Fruit fly (Drosophila melanogaster): ENCODE results near the gene CG7920.

Gene CG7920

DNA sequence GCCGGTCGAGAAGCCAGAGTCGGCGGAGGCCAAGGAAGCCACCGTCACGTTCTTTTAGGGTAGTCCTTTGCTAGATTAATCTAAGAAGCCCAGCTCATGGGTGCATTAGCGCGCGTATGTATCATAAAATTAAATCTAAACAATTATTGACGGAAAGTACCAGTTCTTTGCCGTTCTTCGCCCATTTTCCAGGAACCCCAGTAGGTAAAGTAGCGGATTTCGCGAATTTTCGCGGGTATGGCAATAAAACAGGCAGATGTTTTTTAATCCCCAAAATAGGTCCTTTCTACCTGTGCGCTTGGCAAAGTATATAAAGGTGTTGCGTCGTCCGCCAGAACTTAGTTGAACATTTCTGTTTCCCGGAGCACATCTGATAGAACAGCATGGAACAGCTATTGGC is 25.8 kb upstream of the CG7920 start:
- TF ChIP-seq Hr83 (GFP tag; optimal IDR thresholded peaks at IDR 0.05; ENCODE audit: poor library complexity, severe bottlenecking) = no peak
- TF ChIP-seq Mio (GFP tag; optimal IDR thresholded peaks at IDR 0.05) = no peak
- no peak for TF ChIP-seq usp (GFP tag; optimal IDR thresholded peaks at IDR 0.05)
- no peak for TF ChIP-seq dsf (GFP tag; optimal IDR thresholded peaks at IDR 0.05; ENCODE audit: borderline replicate concordance)
- TF ChIP-seq Vsx2 (GFP tag; optimal IDR thresholded peaks at IDR 0.05; ENCODE audit: partially characterized antibody) = no peak
- no peak for TF ChIP-seq dl (GFP tag; optimal IDR thresholded peaks at IDR 0.05; ENCODE audit: insufficient read depth in 1 of 2, partially characterized antibody in 2 of 2)
- no peak for TF ChIP-seq Abd-B (GFP tag; optimal IDR thresholded peaks at IDR 0.05)
- no peak for TF ChIP-seq lola (GFP tag; optimal IDR thresholded peaks at IDR 0.05)
- no peak for TF ChIP-seq psq (GFP tag; optimal IDR thresholded peaks at IDR 0.05)

DNA sequence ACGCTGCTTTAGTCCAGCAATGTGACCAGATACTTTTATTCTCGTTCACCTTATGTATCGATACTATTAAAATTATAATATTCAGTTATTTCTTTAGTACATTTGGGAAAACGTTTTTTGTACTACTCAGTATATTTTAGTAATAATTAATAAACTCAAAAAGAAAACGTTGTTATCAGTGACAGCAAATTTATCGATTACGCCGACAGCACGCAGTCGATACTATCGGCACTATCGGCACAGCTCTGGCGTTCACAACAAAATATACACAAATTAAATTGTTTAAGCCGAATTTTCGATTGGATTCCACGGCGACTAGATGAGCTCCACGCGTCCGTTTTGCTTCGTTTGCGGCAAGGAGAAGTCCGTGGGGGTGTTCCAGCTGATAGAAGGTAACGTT is 24.4 kb upstream of the CG7920 start, which contains the start of the genes janA, Sry-alpha and Sry-beta:
Gene janA (minus strand): TSS at position 40 of the 400 bp plus-strand sequence.
Gene Sry-alpha (plus strand): TSS at position 226 of the 400 bp plus-strand sequence.
Gene Sry-beta (plus strand): TSS at position 226 of the 400 bp plus-strand sequence.
- no peak for TF ChIP-seq Vsx2 (GFP tag; optimal IDR thresholded peaks at IDR 0.05; ENCODE audit: partially characterized antibody)
- peak; percentile 67 for TF ChIP-seq Hr83 (GFP tag; optimal IDR thresholded peaks at IDR 0.05; ENCODE audit: poor library complexity, severe bottlenecking)
- TF ChIP-seq GATAd (GFP tag; optimal IDR thresholded peaks at IDR 0.05) = no peak
- TF ChIP-seq ey (GFP tag; optimal IDR thresholded peaks at IDR 0.05) = no peak
- peak; percentile 5 for TF ChIP-seq sv (GFP tag; optimal IDR thresholded peaks at IDR 0.05)
- no peak for TF ChIP-seq Jra (GFP tag; optimal IDR thresholded peaks at IDR 0.05)

DNA sequence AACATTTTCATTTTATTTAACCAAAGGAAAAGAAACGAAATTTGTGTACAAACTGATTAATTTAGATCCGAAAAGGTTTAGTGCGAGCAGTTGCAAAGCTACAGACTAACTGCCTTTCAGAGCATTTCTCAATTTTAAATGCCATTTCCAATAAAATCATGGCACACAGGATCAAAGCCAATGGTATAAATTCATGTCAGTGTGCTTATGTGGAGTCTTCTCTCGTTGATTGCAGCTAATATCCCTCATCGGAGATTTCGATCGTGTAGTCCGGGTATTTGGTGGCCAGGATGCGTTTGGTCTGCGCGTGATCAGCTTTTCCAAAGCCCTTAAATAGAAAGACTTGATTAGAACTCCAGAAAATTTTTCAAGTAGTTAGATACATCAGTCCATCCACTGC is 23.5 kb upstream of the CG7920 start, which contains the start of gene janB:
Gene janB (minus strand): TSS at position 101 of the 400 bp plus-strand sequence.
- TF ChIP-seq dsf (GFP tag; optimal IDR thresholded peaks at IDR 0.05; ENCODE audit: borderline replicate concordance) (no peak), Hr83 (GFP tag; optimal IDR thresholded peaks at IDR 0.05; ENCODE audit: poor library complexity, severe bottlenecking) (no peak), psq (GFP tag; optimal IDR thresholded peaks at IDR 0.05) (no peak), dl (GFP tag; optimal IDR thresholded peaks at IDR 0.05; ENCODE audit: insufficient read depth in 1 of 2, partially characterized antibody in 2 of 2) (no peak), Vsx2 (GFP tag; optimal IDR thresholded peaks at IDR 0.05; ENCODE audit: partially characterized antibody) (no peak), CG32264 (GFP tag; optimal IDR thresholded peaks at IDR 0.05) (no peak), N (GFP tag; optimal IDR thresholded peaks at IDR 0.05) (no peak), sv (GFP tag; optimal IDR thresholded peaks at IDR 0.05) (no peak), usp (GFP tag; optimal IDR thresholded peaks at IDR 0.05) (no peak), sage (GFP tag; optimal IDR thresholded peaks at IDR 0.05) (no peak), HLH106 (tag; optimal IDR thresholded peaks at IDR 0.05) (no peak), Jra (GFP tag; optimal IDR thresholded peaks at IDR 0.05) (no peak), Dif (GFP tag; optimal IDR thresholded peaks at IDR 0.05; ENCODE audit: partially characterized antibody) (no peak), dmrt93B (GFP tag; optimal IDR thresholded peaks at IDR 0.05) (no peak), Sp1 (GFP tag; optimal IDR thresholded peaks at IDR 0.05) (no peak), br (GFP tag; optimal IDR thresholded peaks at IDR 0.05) (no peak), Dfd (GFP tag; optimal IDR thresholded peaks at IDR 0.05) (no peak), CG9705 (GFP tag; optimal IDR thresholded peaks at IDR 0.05) (no peak), Rel (GFP tag; optimal IDR thresholded peaks at IDR 0.05) (no peak), Rel (tag; optimal IDR thresholded peaks at IDR 0.05) (no peak), Hr78 (GFP tag; optimal IDR thresholded peaks at IDR 0.05) (no peak)

DNA sequence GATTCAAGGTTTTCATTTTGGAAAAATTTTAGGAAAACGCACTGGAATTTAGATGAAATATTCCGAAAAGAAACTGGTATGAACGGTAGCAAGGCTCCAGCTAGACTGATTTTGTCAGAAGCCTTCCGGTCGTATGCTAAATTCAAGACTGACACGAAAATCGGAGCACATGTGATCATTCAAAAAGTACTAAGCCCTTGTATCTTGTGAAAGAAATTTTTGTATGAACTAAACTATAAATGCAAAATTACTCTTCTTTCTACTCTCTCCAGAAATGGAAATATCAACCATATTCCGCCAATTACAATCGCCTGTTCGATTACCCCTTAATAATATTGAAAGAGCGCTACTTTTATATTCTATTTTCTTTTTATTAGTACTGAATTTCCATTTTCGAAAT is 22.5 kb upstream of the CG7920 start, which contains the start of gene ocn:
Gene ocn (minus strand): TSS at position 101 of the 400 bp plus-strand sequence.
- no peak for TF ChIP-seq CG9705 (GFP tag; optimal IDR thresholded peaks at IDR 0.05)
- no peak for TF ChIP-seq Dif (GFP tag; optimal IDR thresholded peaks at IDR 0.05; ENCODE audit: partially characterized antibody)
- TF ChIP-seq Dfd (GFP tag; optimal IDR thresholded peaks at IDR 0.05) = no peak
- no peak for TF ChIP-seq Myc (optimal IDR thresholded peaks at IDR 0.05)
- TF ChIP-seq br (GFP tag; optimal IDR thresholded peaks at IDR 0.05) = no peak
- no peak for TF ChIP-seq h (GFP tag; optimal IDR thresholded peaks at IDR 0.05)
- TF ChIP-seq dsf (GFP tag; optimal IDR thresholded peaks at IDR 0.05; ENCODE audit: borderline replicate concordance) = no peak
- TF ChIP-seq jim (GFP tag; optimal IDR thresholded peaks at IDR 0.05) = no peak
- no peak for TF ChIP-seq tai (GFP tag; optimal IDR thresholded peaks at IDR 0.05)
- TF ChIP-seq CG32264 (GFP tag; optimal IDR thresholded peaks at IDR 0.05) = no peak
- TF ChIP-seq brk (GFP tag; optimal IDR thresholded peaks at IDR 0.05) = no peak
- no peak for TF ChIP-seq foxo (GFP tag; optimal IDR thresholded peaks at IDR 0.05)
- no peak for TF ChIP-seq rgr (GFP tag; optimal IDR thresholded peaks at IDR 0.05)
- no peak for TF ChIP-seq Abd-B (GFP tag; optimal IDR thresholded peaks at IDR 0.05)
- no peak for TF ChIP-seq Mio (GFP tag; optimal IDR thresholded peaks at IDR 0.05)
- no peak for TF ChIP-seq sage (GFP tag; optimal IDR thresholded peaks at IDR 0.05)
- TF ChIP-seq ey (GFP tag; optimal IDR thresholded peaks at IDR 0.05) = no peak
- TF ChIP-seq lola (GFP tag; optimal IDR thresholded peaks at IDR 0.05) = no peak

All from whole organism, wandering third instar larva.